Worm (Caenorhabditis elegans) whole organism, L3 larva: ENCODE measurements around the gene mdt-11.

Source experiments
- R02D3.7 ChIP-seq: fragments of 150-350 bp; optimal IDR thresholded peaks from 2 replicates; lab custom pipeline; 2014; ENCODE audit warnings: missing biosample characterization, missing genetic modification characterization
- ZK546.5 ChIP-seq: sonication (generic microtip); optimal IDR thresholded peaks from 2 replicates; lab custom pipeline; 2017; ENCODE audit warnings: missing biosample characterization, missing genetic modification characterization
- aly-2 ChIP-seq: fragments of 150-350 bp; optimal IDR thresholded peaks from 2 replicates; lab custom pipeline; 2014; ENCODE audit warnings: missing biosample characterization, missing genetic modification characterization
- ama-1 ChIP-seq: fragments of 150-350 bp; optimal IDR thresholded peaks from 2 replicates; lab custom pipeline; 2018
- ceh-16 ChIP-seq: sonication (generic microtip); optimal IDR thresholded peaks from 2 replicates; lab custom pipeline; 2017; ENCODE audit warnings: missing biosample characterization, missing genetic modification characterization
- ceh-28 ChIP-seq: fragments of 150-350 bp; optimal IDR thresholded peaks from 2 replicates; lab custom pipeline; 2014; ENCODE audit warnings: missing biosample characterization, missing genetic modification reagents, missing genetic modification characterization
- ceh-82 ChIP-seq: fragments of 150-350 bp; optimal IDR thresholded peaks from 2 replicates; lab custom pipeline; 2014; ENCODE audit warnings: missing biosample characterization, missing genetic modification characterization
- ceh-9 ChIP-seq: sonication (generic microtip); optimal IDR thresholded peaks from 2 replicates; lab custom pipeline; 2018; ENCODE audit warnings: missing biosample characterization, missing genetic modification characterization
- daf-12 ChIP-seq: fragments of 150-350 bp; optimal IDR thresholded peaks from 2 replicates; lab custom pipeline; 2014; ENCODE audit warnings: missing biosample characterization, missing genetic modification reagents, missing genetic modification characterization
- egl-27 ChIP-seq: sonication (generic microtip); optimal IDR thresholded peaks from 4 replicates; lab custom pipeline; 2017; ENCODE audit warnings: missing biosample characterization, missing genetic modification reagents, missing genetic modification characterization
- egl-5 ChIP-seq: fragments of 150-350 bp; optimal IDR thresholded peaks from 2 replicates; lab custom pipeline; 2017; ENCODE audit warnings: missing biosample characterization, missing genetic modification reagents, missing genetic modification characterization, inconsistent platforms
- elt-1 ChIP-seq: fragments of 150-350 bp; optimal IDR thresholded peaks from 2 replicates; lab custom pipeline; 2014; ENCODE audit warnings: missing biosample characterization, missing genetic modification characterization
- elt-2 ChIP-seq: sonication (generic microtip); optimal IDR thresholded peaks from 2 replicates; lab custom pipeline; 2016; ENCODE audit warnings: missing genetic modification reagents, mild to moderate bottlenecking, missing genetic modification characterization, missing compliant biosample characterization
- elt-3 ChIP-seq, 3 experiments: fragments of 150-350 bp in 1 of 3; sonication (generic microtip) in 2 of 3; optimal IDR thresholded peaks; 2 replicates in 2 of 3; 4 replicates in 1 of 3; lab custom pipeline; 2014 to 2017; ENCODE audit warnings: missing biosample characterization in 3 of 3, missing genetic modification characterization in 3 of 3
- eor-1 ChIP-seq, 2 experiments: fragments of 150-350 bp; optimal IDR thresholded peaks; 2 replicates each; lab custom pipeline; 2014 to 2018; ENCODE audit warnings: missing biosample characterization in 2 of 2, missing genetic modification characterization in 2 of 2
- fkh-10 ChIP-seq: sonication (generic microtip); optimal IDR thresholded peaks from 2 replicates; lab custom pipeline; 2017; ENCODE audit warnings: missing biosample characterization, missing genetic modification reagents, missing genetic modification characterization
- fkh-2 ChIP-seq: fragments of 150-350 bp; optimal IDR thresholded peaks from 2 replicates; lab custom pipeline; 2014; ENCODE audit warnings: missing biosample characterization, missing genetic modification reagents, missing genetic modification characterization
- fos-1 ChIP-seq: fragments of 150-350 bp; optimal IDR thresholded peaks from 2 replicates; lab custom pipeline; 2014; ENCODE audit warnings: missing biosample characterization, missing genetic modification characterization
- hmg-11 ChIP-seq: sonication (generic microtip); optimal IDR thresholded peaks from 2 replicates; lab custom pipeline; 2016; ENCODE audit warnings: missing genetic modification characterization, missing compliant biosample characterization
- jun-1 ChIP-seq: fragments of 150-350 bp; optimal IDR thresholded peaks from 2 replicates; lab custom pipeline; 2014; ENCODE audit warnings: missing biosample characterization, missing genetic modification reagents, missing genetic modification characterization
- lin-15B ChIP-seq: fragments of 150-350 bp; optimal IDR thresholded peaks from 2 replicates; lab custom pipeline; 2014; ENCODE audit warnings: missing biosample characterization, missing genetic modification characterization
- lin-39 ChIP-seq: fragments of 150-350 bp; optimal IDR thresholded peaks from 2 replicates; lab custom pipeline; 2018; ENCODE audit warnings: missing biosample characterization, missing genetic modification reagents, missing genetic modification characterization
- lsy-12 ChIP-seq: sonication (generic microtip); optimal IDR thresholded peaks from 2 replicates; lab custom pipeline; 2016; ENCODE audit warnings: mild to moderate bottlenecking, missing genetic modification characterization, missing compliant biosample characterization
- mdl-1 ChIP-seq: fragments of 150-350 bp; optimal IDR thresholded peaks from 2 replicates; lab custom pipeline; 2014; ENCODE audit warnings: missing biosample characterization, missing genetic modification characterization
- mml-1 ChIP-seq: fragments of 150-350 bp; sonication (generic microtip); optimal IDR thresholded peaks from 3 replicates; lab custom pipeline; 2014; ENCODE audit warnings: missing biosample characterization, missing genetic modification characterization
- nfya-1 ChIP-seq: sonication (generic microtip); optimal IDR thresholded peaks from 2 replicates; lab custom pipeline; 2017; ENCODE audit warnings: missing genetic modification characterization, mild to moderate bottlenecking, missing compliant biosample characterization, antibody characterized with exemption, moderate library complexity; ENCODE audit not compliant: insufficient read depth
- nhr-11 ChIP-seq: fragments of 150-350 bp; optimal IDR thresholded peaks from 2 replicates; lab custom pipeline; 2014; ENCODE audit warnings: missing biosample characterization, missing genetic modification characterization
- nhr-12 ChIP-seq: fragments of 150-350 bp; optimal IDR thresholded peaks from 2 replicates; lab custom pipeline; 2014; ENCODE audit warnings: missing biosample characterization, missing genetic modification characterization
- nhr-23 ChIP-seq: fragments of 150-350 bp; optimal IDR thresholded peaks from 2 replicates; lab custom pipeline; 2014; ENCODE audit warnings: missing biosample characterization, missing genetic modification reagents, missing genetic modification characterization
- nhr-237 ChIP-seq: fragments of 150-350 bp; optimal IDR thresholded peaks from 2 replicates; lab custom pipeline; 2014; ENCODE audit warnings: missing biosample characterization, missing genetic modification characterization
- nhr-25 ChIP-seq: sonication (generic microtip); optimal IDR thresholded peaks from 2 replicates; lab custom pipeline; 2017; ENCODE audit warnings: missing biosample characterization, missing genetic modification characterization
- nhr-28 ChIP-seq: fragments of 150-350 bp; optimal IDR thresholded peaks from 2 replicates; lab custom pipeline; 2014; ENCODE audit warnings: missing biosample characterization, missing genetic modification characterization
- nhr-43 ChIP-seq: sonication (generic microtip); optimal IDR thresholded peaks from 2 replicates; lab custom pipeline; 2016; ENCODE audit warnings: mild to moderate bottlenecking, missing genetic modification characterization, missing compliant biosample characterization; ENCODE audit not compliant: poor library complexity, severe bottlenecking
- nhr-67 ChIP-seq: fragments of 150-350 bp; optimal IDR thresholded peaks from 2 replicates; lab custom pipeline; 2014; ENCODE audit warnings: missing biosample characterization, missing genetic modification characterization
- nhr-76 ChIP-seq: fragments of 150-350 bp; sonication (generic microtip); optimal IDR thresholded peaks from 5 replicates; lab custom pipeline; 2014; ENCODE audit warnings: missing biosample characterization, missing genetic modification characterization
- nhr-77 ChIP-seq: fragments of 150-350 bp; optimal IDR thresholded peaks from 2 replicates; lab custom pipeline; 2014; ENCODE audit warnings: missing biosample characterization, missing genetic modification characterization
- pha-4 ChIP-seq: fragments of 150-350 bp; optimal IDR thresholded peaks from 2 replicates; lab custom pipeline; 2014; ENCODE audit warnings: missing biosample characterization, missing genetic modification reagents, missing genetic modification characterization
- pqm-1 ChIP-seq: fragments of 150-350 bp; optimal IDR thresholded peaks from 2 replicates; lab custom pipeline; 2017; ENCODE audit warnings: missing biosample characterization, missing genetic modification characterization, inconsistent platforms
- sea-2 ChIP-seq: fragments of 150-350 bp; sonication (generic microtip); optimal IDR thresholded peaks from 4 replicates; lab custom pipeline; 2014; ENCODE audit warnings: missing biosample characterization, missing genetic modification reagents, missing genetic modification characterization
- skn-1 ChIP-seq: fragments of 150-350 bp; optimal IDR thresholded peaks from 2 replicates; lab custom pipeline; 2014; ENCODE audit warnings: missing biosample characterization, missing genetic modification characterization
- snpc-4 ChIP-seq: fragments of 150-350 bp; optimal IDR thresholded peaks from 2 replicates; lab custom pipeline; 2014; ENCODE audit warnings: missing biosample characterization, missing genetic modification characterization
- tbx-2 ChIP-seq: sonication (generic microtip); optimal IDR thresholded peaks from 2 replicates; lab custom pipeline; 2016; ENCODE audit warnings: mild to moderate bottlenecking, missing genetic modification characterization, missing compliant biosample characterization
- unc-39 ChIP-seq: sonication (generic microtip); optimal IDR thresholded peaks from 4 replicates; lab custom pipeline; 2017; ENCODE audit warnings: missing biosample characterization, missing genetic modification characterization
- unc-62 ChIP-seq: fragments of 150-350 bp; sonication (generic microtip); optimal IDR thresholded peaks from 4 replicates; lab custom pipeline; 2014; ENCODE audit warnings: missing biosample characterization, missing genetic modification reagents, missing genetic modification characterization
- zag-1 ChIP-seq: fragments of 150-350 bp; optimal IDR thresholded peaks from 2 replicates; lab custom pipeline; 2014; ENCODE audit warnings: missing biosample characterization, missing genetic modification characterization
- ztf-11 ChIP-seq: fragments of 150-350 bp; optimal IDR thresholded peaks from 2 replicates; lab custom pipeline; 2014; ENCODE audit warnings: missing biosample characterization, missing genetic modification characterization
- ztf-4 ChIP-seq: fragments of 150-350 bp; optimal IDR thresholded peaks from 2 replicates; lab custom pipeline; 2014; ENCODE audit warnings: missing biosample characterization, missing genetic modification characterization

mdt-11 gene

DNA sequence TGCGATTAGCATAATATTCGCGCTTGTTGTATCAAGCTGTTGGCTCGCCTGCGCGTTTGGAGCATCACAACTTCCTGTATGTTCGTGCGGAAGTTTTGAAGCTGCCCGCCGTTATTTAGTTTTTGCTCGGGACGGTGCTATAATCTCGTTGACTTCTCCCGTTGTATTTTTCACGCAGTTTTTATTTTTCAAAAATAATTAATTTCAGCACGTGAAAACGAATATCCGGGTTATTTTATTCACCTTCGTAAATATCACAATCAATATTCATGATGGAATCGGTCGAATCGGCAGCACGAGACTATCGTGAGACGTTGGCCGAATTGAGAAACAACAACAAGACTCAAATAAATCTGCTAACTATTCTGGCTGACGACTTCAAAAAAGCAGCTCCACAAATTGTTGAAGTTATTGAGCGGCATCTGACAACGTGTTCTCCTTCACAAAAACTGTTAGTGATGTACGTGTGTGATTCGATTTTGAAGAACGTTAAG, 4.2 kb downstream of the mdt-11 start:
- TF ChIP-seq fos-1 (tag; lab: Kevin White, UChicago): no peak
- TF ChIP-seq aly-2: no peak
- no peak for TF ChIP-seq lin-15B (tag; lab: Kevin White, UChicago)
- TF ChIP-seq mdl-1 (tag; lab: Kevin White, UChicago): no peak
- TF ChIP-seq tbx-2 (tag; lab: Kevin White, UChicago): peak; percentile 16
- no peak for TF ChIP-seq nhr-12
- no peak for TF ChIP-seq eor-1 (tag; optimal IDR thresholded peaks at IDR 0.05; lab: Kevin White, UChicago)
- no peak for TF ChIP-seq sea-2
- TF ChIP-seq nhr-11 (tag; lab: Kevin White, UChicago): no peak
- no peak for TF ChIP-seq fkh-10 (GFP tag; lab: Kevin White, UChicago)
- TF ChIP-seq snpc-4: no peak
- peak; percentile 71 for TF ChIP-seq pha-4 (tag; lab: Kevin White, UChicago)
- TF ChIP-seq unc-62: no peak
- peak; percentile 46 for TF ChIP-seq lsy-12
- TF ChIP-seq ceh-28: no peak
- no peak for TF ChIP-seq nhr-77
- TF ChIP-seq ztf-4 (tag; lab: Kevin White, UChicago): no peak
- TF ChIP-seq nhr-25 (tag; lab: Kevin White, UChicago): peak; percentile 68
- TF ChIP-seq ceh-82 (tag; lab: Kevin White, UChicago): no peak
- no peak for TF ChIP-seq elt-3 (tag; optimal IDR thresholded peaks at IDR 0.05; lab: Kevin White, UChicago)
- TF ChIP-seq skn-1 (tag; lab: Kevin White, UChicago): no peak
- TF ChIP-seq hmg-11 (tag; lab: Kevin White, UChicago): no peak
- peak; percentile 30 for TF ChIP-seq elt-2 (tag; lab: Kevin White, UChicago)
- TF ChIP-seq nhr-43 (tag; lab: Kevin White, UChicago): peak; percentile 86
- TF ChIP-seq ztf-11 (tag; lab: Kevin White, UChicago): no peak
- no peak for TF ChIP-seq nhr-67 (tag; lab: Kevin White, UChicago)
- no peak for TF ChIP-seq nhr-28 (tag; lab: Kevin White, UChicago)
- TF ChIP-seq pqm-1 (tag; lab: Kevin White, UChicago): no peak
- no peak for TF ChIP-seq lin-39 (tag; lab: Kevin White, UChicago)
- peak; percentile 16 for TF ChIP-seq nhr-23 (tag; lab: Kevin White, UChicago)
- no peak for TF ChIP-seq ZK546.5 (tag; lab: Kevin White, UChicago)
- no peak for TF ChIP-seq egl-5
- no peak for TF ChIP-seq nhr-76
- no peak for TF ChIP-seq egl-27
- no peak for TF ChIP-seq nhr-237 (tag; lab: Kevin White, UChicago)
- no peak for TF ChIP-seq R02D3.7 (tag; lab: Kevin White, UChicago)
- no peak for TF ChIP-seq mml-1
- TF ChIP-seq ama-1 (lab: Kevin White, UChicago): peak; percentile 98
- no peak for TF ChIP-seq ceh-9 (tag; lab: Kevin White, UChicago)
- TF ChIP-seq jun-1: no peak
- TF ChIP-seq daf-12: no peak
- no peak for TF ChIP-seq fkh-2 (tag; lab: Kevin White, UChicago)
- TF ChIP-seq elt-1 (tag; lab: Kevin White, UChicago): no peak
- no peak for TF ChIP-seq unc-39 (tag; lab: Kevin White, UChicago)
- no peak for TF ChIP-seq zag-1
- peak; percentile 12 for TF ChIP-seq nfya-1 (tag; lab: Kevin White, UChicago)
- TF ChIP-seq ceh-16: no peak
- TF ChIP-seq, all 47 proteins: peak for 9

DNA sequence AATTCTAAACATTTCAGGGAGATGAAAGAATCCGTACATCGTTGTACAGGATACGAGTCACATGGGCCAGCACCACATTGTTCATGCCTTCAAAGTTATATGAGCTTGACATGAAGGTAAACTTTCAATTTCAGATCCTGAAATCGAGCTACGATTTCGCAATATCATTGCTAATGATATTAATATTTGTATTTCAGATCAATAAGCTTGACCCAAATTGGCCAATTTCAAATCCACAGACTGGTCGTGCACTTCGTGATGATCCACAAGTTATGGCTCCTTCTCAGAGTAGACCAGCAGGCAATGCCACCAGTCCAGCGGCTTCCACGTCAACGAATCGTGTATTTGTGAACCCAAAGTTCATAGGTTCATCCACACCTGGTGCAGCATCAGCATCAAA, 5.3 kb downstream of the mdt-11 start:
- TF ChIP-seq R02D3.7 (tag; lab: Kevin White, UChicago): no peak
- TF ChIP-seq lin-15B (tag; lab: Kevin White, UChicago): no peak
- TF ChIP-seq egl-27: no peak
- no peak for TF ChIP-seq mml-1
- TF ChIP-seq elt-2 (tag; lab: Kevin White, UChicago): no peak
- TF ChIP-seq jun-1: no peak
- TF ChIP-seq pha-4 (tag; lab: Kevin White, UChicago): no peak
- TF ChIP-seq nhr-12: no peak
- no peak for TF ChIP-seq ceh-16
- TF ChIP-seq ama-1 (lab: Kevin White, UChicago): no peak
- TF ChIP-seq ceh-9 (tag; lab: Kevin White, UChicago): no peak
- TF ChIP-seq unc-39 (tag; lab: Kevin White, UChicago): no peak
- TF ChIP-seq ceh-82 (tag; lab: Kevin White, UChicago): no peak
- no peak for TF ChIP-seq lin-39 (tag; lab: Kevin White, UChicago)
- no peak for TF ChIP-seq egl-5
